Fruit fly (Drosophila melanogaster): ENCODE results near the gene bocks.

Gene bocks

dm6 chr3R:9630633-9631095 lies 39.9 kb upstream of the bocks start, which contains the start of gene Calr (continued):
- TF ChIP-seq Dad (GFP tag; optimal IDR thresholded peaks at IDR 0.05), result peak; percentile 3
- no peak for TF ChIP-seq vvl (GFP tag; IDR thresholded peaks at IDR 0.05)
- peak; percentile 63 for TF ChIP-seq HLHmδ (GFP tag; optimal IDR thresholded peaks at IDR 0.05)
- TF ChIP-seq CG9727 (GFP tag; optimal IDR thresholded peaks at IDR 0.05), result peak; percentile 57
- TF ChIP-seq CG10979 (tag; optimal IDR thresholded peaks at IDR 0.05), result peak; percentile 5
- peak; percentile 78 for TF ChIP-seq CG17829 (tag; optimal IDR thresholded peaks at IDR 0.05)
- TF ChIP-seq exex (tag; optimal IDR thresholded peaks at IDR 0.05), result peak; percentile 38
- no peak for TF ChIP-seq Blimp-1 (GFP tag; optimal IDR thresholded peaks at IDR 0.05)
- no peak for TF ChIP-seq HLH3B (GFP tag; IDR thresholded peaks at IDR 0.05)
- peak; percentile 68 for TF ChIP-seq lilli (GFP tag; optimal IDR thresholded peaks at IDR 0.05)
- TF ChIP-seq Nf-YA (GFP tag; IDR thresholded peaks at IDR 0.05), result no peak
- peak; percentile 90 for TF ChIP-seq CG9797 (GFP tag; optimal IDR thresholded peaks at IDR 0.05)
- TF ChIP-seq chif (GFP tag; optimal IDR thresholded peaks at IDR 0.05), result peak in 1 of 2 experiments; percentile 3
- TF ChIP-seq ase (GFP tag; IDR thresholded peaks at IDR 0.05), result no peak
- peak; percentile 46 for TF ChIP-seq grau (tag; optimal IDR thresholded peaks at IDR 0.05)
- TF ChIP-seq kni (GFP tag; optimal IDR thresholded peaks at IDR 0.05), result peak; percentile 61
- peak; percentile 7 for TF ChIP-seq CG1792 (GFP tag; optimal IDR thresholded peaks at IDR 0.05)
- TF ChIP-seq CG1603 (tag; optimal IDR thresholded peaks at IDR 0.05), result peak; percentile 48
- no peak for TF ChIP-seq btn (GFP tag; optimal IDR thresholded peaks at IDR 0.05)
- peak; percentile 54 for TF ChIP-seq Sry-δ (GFP tag; optimal IDR thresholded peaks at IDR 0.05)
- no peak for TF ChIP-seq CG3838 (GFP tag; optimal IDR thresholded peaks at IDR 0.05)
- TF ChIP-seq CG14667 (GFP tag; IDR thresholded peaks at IDR 0.05), result no peak
- TF ChIP-seq sisA (GFP tag; IDR thresholded peaks at IDR 0.05), result no peak
- no peak for TF ChIP-seq unc-4 (GFP tag; IDR thresholded peaks at IDR 0.05; ENCODE audit: partially characterized antibody)
- no peak for TF ChIP-seq sc (optimal IDR thresholded peaks at IDR 0.05)
- TF ChIP-seq sc (GFP tag; optimal IDR thresholded peaks at IDR 0.05), result no peak
- peak; percentile 68 for TF ChIP-seq kah (GFP tag; optimal IDR thresholded peaks at IDR 0.05)
- TF ChIP-seq Fer3 (tag; optimal IDR thresholded peaks at IDR 0.05), result peak; percentile 12
- TF ChIP-seq tgo (GFP tag; IDR thresholded peaks at IDR 0.05), result no peak
- peak; percentile 59 for TF ChIP-seq nerfin-1 (tag; optimal IDR thresholded peaks at IDR 0.05)
- TF ChIP-seq Ets97D (GFP tag; optimal IDR thresholded peaks at IDR 0.05), result peak; percentile 92
- TF ChIP-seq Myb (GFP tag; optimal IDR thresholded peaks at IDR 0.05), result peak; percentile 82
- no peak for TF ChIP-seq chinmo (GFP tag; IDR thresholded peaks at IDR 0.05; ENCODE audit: partially characterized antibody)
- no peak for TF ChIP-seq pho (GFP tag; optimal IDR thresholded peaks at IDR 0.05)
- TF ChIP-seq CG7987 (GFP tag; optimal IDR thresholded peaks at IDR 0.05), result peak; percentile 63
- peak; percentile 60 for TF ChIP-seq CG17912 (GFP tag; optimal IDR thresholded peaks at IDR 0.05)
- peak; percentile 31 for TF ChIP-seq CG4328 (GFP tag; optimal IDR thresholded peaks at IDR 0.05)
- peak; percentile 53 for TF ChIP-seq gro (GFP tag; optimal IDR thresholded peaks at IDR 0.05)
- no peak for TF ChIP-seq bbx (GFP tag; IDR thresholded peaks at IDR 0.05; ENCODE audit: partially characterized antibody)
- peak; percentile 78 for TF ChIP-seq CG12659 (GFP tag; optimal IDR thresholded peaks at IDR 0.05)
- TF ChIP-seq da (GFP tag; optimal IDR thresholded peaks at IDR 0.05), result no peak
- no peak for TF ChIP-seq az2 (GFP tag; optimal IDR thresholded peaks at IDR 0.05)
- TF ChIP-seq Side (GFP tag; optimal IDR thresholded peaks at IDR 0.05), result peak; percentile 22
- TF ChIP-seq her (GFP tag; optimal IDR thresholded peaks at IDR 0.05), result peak; percentile 55
- peak; percentile 73 for TF ChIP-seq CG1832 (GFP tag; optimal IDR thresholded peaks at IDR 0.05)
- TF ChIP-seq CG31365 (tag; optimal IDR thresholded peaks at IDR 0.05), result peak; percentile 43
- TF ChIP-seq mirr (GFP tag; optimal IDR thresholded peaks at IDR 0.05), result peak; percentile 77
- TF ChIP-seq pros (GFP tag; optimal IDR thresholded peaks at IDR 0.05), result peak; percentile 53
- peak; percentile 100 for TF ChIP-seq Nf-YC (tag; optimal IDR thresholded peaks at IDR 0.05)
- TF ChIP-seq CG18599 (GFP tag; optimal IDR thresholded peaks at IDR 0.05), result peak; percentile 46
- TF ChIP-seq salm (tag; optimal IDR thresholded peaks at IDR 0.05), result peak; percentile 52

Measured in whole organism, embryonic.